Fruit fly (Drosophila melanogaster) whole organism, embryonic: ENCODE results near the gene arm.

Experiments
- Atf6 ChIP-seq: fragments of 200-800 bp; sonication (Bioruptor generic); IDR thresholded peaks from 2 replicates; pipeline ENCODE4 v1.3.6; 2022; ENCODE audit warnings: missing biosample characterization, missing genetic modification characterization
- CG11398 ChIP-seq: fragments of 200-800 bp; sonication (Bioruptor generic); optimal IDR thresholded peaks from 2 replicates; lab custom pipeline; 2016; ENCODE audit warnings: missing biosample characterization, missing genetic modification characterization
- CG11560 ChIP-seq: fragments of 200-800 bp; sonication (Bioruptor generic); IDR thresholded peaks from 3 replicates; pipeline ENCODE4 v1.3.6; 2022; ENCODE audit warnings: missing biosample characterization, missing genetic modification characterization
- CG12391 ChIP-seq: fragments of 200-800 bp; sonication (Bioruptor generic); optimal IDR thresholded peaks from 3 replicates; lab custom pipeline; 2018; ENCODE audit warnings: missing biosample characterization, mild to moderate bottlenecking, missing genetic modification characterization, moderate library complexity
- CG12769 ChIP-seq: fragments of 200-800 bp; sonication (Bioruptor generic); optimal IDR thresholded peaks from 2 replicates; lab custom pipeline; 2019; ENCODE audit warnings: missing biosample characterization, mild to moderate bottlenecking, missing genetic modification characterization, moderate library complexity
- CG12942 ChIP-seq: fragments of 200-800 bp; sonication (Bioruptor generic); optimal IDR thresholded peaks from 3 replicates; lab custom pipeline; 2016; ENCODE audit warnings: missing biosample characterization, missing genetic modification characterization
- CG14965 ChIP-seq: fragments of 200-800 bp; sonication (Bioruptor generic); optimal IDR thresholded peaks from 2 replicates; lab custom pipeline; 2016; ENCODE audit warnings: missing biosample characterization, missing genetic modification characterization, borderline replicate concordance
- CG15479 ChIP-seq: fragments of 200-800 bp; sonication (Bioruptor generic); optimal IDR thresholded peaks from 3 replicates; lab custom pipeline; 2019; ENCODE audit warnings: missing biosample characterization, mild to moderate bottlenecking, missing genetic modification characterization, moderate library complexity
- CG17829 ChIP-seq: fragments of 200-800 bp; optimal IDR thresholded peaks from 2 replicates; lab custom pipeline; 2019; ENCODE audit warnings: missing biosample characterization, mild to moderate bottlenecking, missing genetic modification characterization, moderate library complexity
- CG17912 ChIP-seq: fragments of 200-800 bp; sonication (Bioruptor generic); optimal IDR thresholded peaks from 2 replicates; lab custom pipeline; 2018; ENCODE audit warnings: missing biosample characterization, mild to moderate bottlenecking, missing genetic modification characterization
- CG31365 ChIP-seq: fragments of 200-800 bp; sonication (Bioruptor generic); optimal IDR thresholded peaks from 2 replicates; lab custom pipeline; 2018; ENCODE audit warnings: missing biosample characterization, mild to moderate bottlenecking, missing genetic modification characterization
- CG32767 ChIP-seq: fragments of 200-800 bp; sonication (Bioruptor generic); IDR thresholded peaks from 2 replicates; pipeline ENCODE4 v1.3.6; 2022; ENCODE audit warnings: missing biosample characterization, missing genetic modification characterization
- CG42726 ChIP-seq: fragments of 200-800 bp; sonication (Bioruptor generic); IDR thresholded peaks from 2 replicates; pipeline ENCODE4 v1.3.6; 2022; ENCODE audit warnings: missing biosample characterization, missing genetic modification characterization; ENCODE audit not compliant: partially characterized antibody
- CG4360 ChIP-seq: fragments of 200-800 bp; sonication (Bioruptor generic); IDR thresholded peaks from 2 replicates; pipeline ENCODE4 v1.3.6; 2022; ENCODE audit warnings: missing biosample characterization, missing genetic modification characterization
- CG4707 ChIP-seq: fragments of 200-800 bp; sonication (Bioruptor generic); optimal IDR thresholded peaks from 2 replicates; lab custom pipeline; 2018; ENCODE audit warnings: missing biosample characterization, mild to moderate bottlenecking, missing genetic modification characterization, moderate library complexity
- CG6175 ChIP-seq: fragments of 200-800 bp; sonication (Bioruptor generic); IDR thresholded peaks from 3 replicates; pipeline ENCODE4 v1.3.6; 2022; ENCODE audit warnings: missing biosample characterization, missing genetic modification characterization
- CG7745 ChIP-seq: fragments of 200-800 bp; sonication (Bioruptor generic); optimal IDR thresholded peaks from 2 replicates; lab custom pipeline; 2018; ENCODE audit warnings: missing biosample characterization, mild to moderate bottlenecking, missing genetic modification characterization, moderate library complexity
- CG8290 ChIP-seq, 3 experiments: fragments of 200-800 bp; sonication (Bioruptor generic); optimal IDR thresholded peaks; 2 replicates each; lab custom pipeline; 2016 to 2019; ENCODE audit warnings: missing biosample characterization in 3 of 3, missing genetic modification characterization in 3 of 3, mild to moderate bottlenecking in 2 of 3, moderate library complexity in 1 of 3
- CG8359 ChIP-seq: fragments of 200-800 bp; sonication (Bioruptor generic); optimal IDR thresholded peaks from 2 replicates; lab custom pipeline; 2017; ENCODE audit warnings: missing biosample characterization, mild to moderate bottlenecking, missing genetic modification characterization, borderline replicate concordance
- CG9215 ChIP-seq: fragments of 200-800 bp; sonication (Bioruptor generic); IDR thresholded peaks from 2 replicates; pipeline ENCODE4 v1.3.6; 2022; ENCODE audit warnings: missing biosample characterization, missing genetic modification characterization
- CHES-1-like ChIP-seq: fragments of 200-800 bp; sonication (Bioruptor generic); optimal IDR thresholded peaks from 2 replicates; lab custom pipeline; 2016; ENCODE audit warnings: missing biosample characterization, missing genetic modification characterization
- CoRest ChIP-seq: fragments of 200-800 bp; sonication (Bioruptor generic); optimal IDR thresholded peaks from 3 replicates; lab custom pipeline; 2018; ENCODE audit warnings: missing biosample characterization, mild to moderate bottlenecking, missing genetic modification characterization, moderate library complexity
- D ChIP-seq, 2 experiments: fragments of 200-800 bp in 1 of 2; fragments of >200 bp in 1 of 2; sonication (Bioruptor generic) in 1 of 2; optimal IDR thresholded peaks; 2 replicates in 1 of 2; 3 replicates in 1 of 2; lab custom pipeline; 2017; ENCODE audit warnings: mild to moderate bottlenecking in 1 of 2, missing biosample characterization in 1 of 2, missing genetic modification characterization in 1 of 2, missing genetic modification reagents in 1 of 2
- Dip3 ChIP-seq: fragments of 200-800 bp; sonication (Bioruptor generic); optimal IDR thresholded peaks from 3 replicates; lab custom pipeline; 2016; ENCODE audit warnings: missing biosample characterization, missing genetic modification characterization
- Dref ChIP-seq: fragments of 200-800 bp; sonication (Bioruptor generic); IDR thresholded peaks from 2 replicates; pipeline ENCODE4 v1.3.6; 2022; ENCODE audit warnings: missing biosample characterization, missing genetic modification characterization
- Ets97D ChIP-seq: fragments of 200-800 bp; sonication (Bioruptor generic); optimal IDR thresholded peaks from 3 replicates; lab custom pipeline; 2016; ENCODE audit warnings: missing biosample characterization, missing genetic modification characterization
- Hr39 ChIP-seq: fragments of >200 bp; optimal IDR thresholded peaks from 2 replicates; lab custom pipeline; 2017
- Mad ChIP-seq: fragments of 200-800 bp; sonication (Bioruptor generic); optimal IDR thresholded peaks from 2 replicates; lab custom pipeline; 2016; ENCODE audit warnings: missing biosample characterization, missing genetic modification characterization
- Nf-YA ChIP-seq: fragments of 200-800 bp; sonication (Bioruptor generic); IDR thresholded peaks from 2 replicates; pipeline ENCODE4 v1.3.6; 2022; ENCODE audit warnings: missing biosample characterization, missing genetic modification characterization
- Poxn ChIP-seq: fragments of 200-800 bp; sonication (Bioruptor generic); IDR thresholded peaks from 2 replicates; pipeline ENCODE4 v1.3.6; 2022; ENCODE audit warnings: missing biosample characterization, missing genetic modification characterization
- Ssrp ChIP-seq: fragments of 200-800 bp; sonication (Bioruptor generic); optimal IDR thresholded peaks from 2 replicates; lab custom pipeline; 2018; ENCODE audit warnings: missing biosample characterization, mild to moderate bottlenecking, missing genetic modification characterization, moderate library complexity
- ara ChIP-seq: fragments of 200-800 bp; sonication (Bioruptor generic); IDR thresholded peaks from 2 replicates; pipeline ENCODE4 v1.3.6; 2022; ENCODE audit warnings: missing biosample characterization, missing genetic modification characterization
- chn ChIP-seq: fragments of 200-800 bp; sonication (Bioruptor generic); optimal IDR thresholded peaks from 2 replicates; lab custom pipeline; 2016; ENCODE audit warnings: missing biosample characterization, missing genetic modification characterization
- crol ChIP-seq: fragments of 200-800 bp; sonication (Bioruptor generic); IDR thresholded peaks from 2 replicates; pipeline ENCODE4 v1.3.6; 2022; ENCODE audit warnings: missing biosample characterization, missing genetic modification characterization
- da ChIP-seq: fragments of 200-800 bp; sonication (Bioruptor generic); optimal IDR thresholded peaks from 2 replicates; lab custom pipeline; 2016; ENCODE audit warnings: missing biosample characterization, missing genetic modification characterization
- dm ChIP-seq: fragments of 200-800 bp; sonication (Bioruptor generic); optimal IDR thresholded peaks from 3 replicates; lab custom pipeline; 2016; ENCODE audit warnings: missing biosample characterization, missing genetic modification characterization
- dmrt99B ChIP-seq: fragments of 200-800 bp; sonication (Bioruptor generic); optimal IDR thresholded peaks from 2 replicates; lab custom pipeline; 2018; ENCODE audit warnings: missing biosample characterization, mild to moderate bottlenecking, missing genetic modification characterization, moderate library complexity
- dpn ChIP-seq, 2 experiments: fragments of 200-800 bp; sonication (Bioruptor generic); optimal IDR thresholded peaks; 3 replicates each; lab custom pipeline; 2016; ENCODE audit warnings: missing biosample characterization in 2 of 2, missing genetic modification characterization in 2 of 2
- grau ChIP-seq: fragments of 200-800 bp; optimal IDR thresholded peaks from 3 replicates; lab custom pipeline; 2019; ENCODE audit warnings: missing biosample characterization, mild to moderate bottlenecking, missing genetic modification characterization, moderate library complexity
- gro ChIP-seq: fragments of 200-800 bp; sonication (Bioruptor generic); optimal IDR thresholded peaks from 2 replicates; lab custom pipeline; 2016; ENCODE audit warnings: missing biosample characterization, missing genetic modification characterization
- jing ChIP-seq: fragments of 200-800 bp; sonication (Bioruptor generic); optimal IDR thresholded peaks from 2 replicates; lab custom pipeline; 2018; ENCODE audit warnings: missing biosample characterization, mild to moderate bottlenecking, missing genetic modification characterization
- kni ChIP-seq: fragments of 200-800 bp; sonication (Bioruptor generic); optimal IDR thresholded peaks from 3 replicates; lab custom pipeline; 2017; ENCODE audit warnings: mild to moderate bottlenecking, missing biosample characterization, missing genetic modification reagents, missing genetic modification characterization
- nerfin-2 ChIP-seq: fragments of 200-800 bp; sonication (Bioruptor generic); IDR thresholded peaks from 2 replicates; pipeline ENCODE4 v1.3.6; 2022; ENCODE audit warnings: missing biosample characterization, missing genetic modification characterization; ENCODE audit not compliant: partially characterized antibody
- ro ChIP-seq: fragments of 200-800 bp; sonication (Bioruptor generic); IDR thresholded peaks from 2 replicates; pipeline ENCODE4 v1.3.6; 2022; ENCODE audit warnings: missing biosample characterization, missing genetic modification characterization
- sisA ChIP-seq: fragments of 200-800 bp; sonication (Bioruptor generic); IDR thresholded peaks from 2 replicates; pipeline ENCODE4 v1.3.6; 2022; ENCODE audit warnings: missing biosample characterization, missing genetic modification characterization
- so ChIP-seq: fragments of 200-800 bp; sonication (Bioruptor generic); IDR thresholded peaks from 3 replicates; pipeline ENCODE4 v1.3.6; 2022; ENCODE audit warnings: missing biosample characterization, missing genetic modification characterization
- sr ChIP-seq: fragments of 200-800 bp; sonication (Bioruptor generic); IDR thresholded peaks from 3 replicates; pipeline ENCODE4 v1.3.6; 2022; ENCODE audit warnings: missing biosample characterization, missing genetic modification characterization
- sug ChIP-seq: fragments of 200-800 bp; optimal IDR thresholded peaks from 2 replicates; lab custom pipeline; 2019; ENCODE audit warnings: missing biosample characterization, mild to moderate bottlenecking, missing genetic modification characterization, moderate library complexity
- trem ChIP-seq: fragments of 200-800 bp; optimal IDR thresholded peaks from 3 replicates; lab custom pipeline; 2019; ENCODE audit warnings: missing biosample characterization, mild to moderate bottlenecking, missing genetic modification characterization, moderate library complexity
- z ChIP-seq: fragments of 200-800 bp; sonication (Bioruptor generic); IDR thresholded peaks from 3 replicates; pipeline ENCODE4 v1.3.6; 2022; ENCODE audit warnings: missing biosample characterization, missing genetic modification characterization

arm gene

dm6 chrX:1948508-1949065 is 48.1 kb upstream of the arm start (continued):
- TF ChIP-seq ara (GFP tag; lab: Robert Waterston, UW) (0 out of 2 replicates have a peak, but pooled peaks have one; percentile 26), CoRest (tag; lab: Kevin White, UChicago) (peak; percentile 45), CG15479 (GFP tag; lab: Kevin White, UChicago) (no peak), Nf-YA (no peak), CG12769 (tag; lab: Kevin White, UChicago) (peak; percentile 83), so (GFP tag; lab: Robert Waterston, UW) (no peak), Ssrp (tag; lab: Kevin White, UChicago) (peak; percentile 9), ro (GFP tag; lab: Robert Waterston, UW) (no peak), Ets97D (GFP tag; lab: Kevin White, UChicago) (no peak), CG17829 (tag; lab: Kevin White, UChicago) (no peak), CG6175 (GFP tag; lab: Robert Waterston, UW) (no peak), sug (no peak), CG12942 (GFP tag; lab: Kevin White, UChicago) (no peak), dpn (GFP tag; optimal IDR thresholded peaks at IDR 0.05; lab: Kevin White, UChicago) (peak; percentile 25 to 33), da (GFP tag; lab: Kevin White, UChicago) (no peak), nerfin-2 (no peak), Atf6 (GFP tag; lab: Robert Waterston, UW) (peak; percentile 71), CG9215 (GFP tag; lab: Robert Waterston, UW) (peak; percentile 31; the same call in 1 of the 2 replicates), CG17912 (GFP tag; lab: Kevin White, UChicago) (no peak), chn (GFP tag; lab: Kevin White, UChicago) (no peak), CG8290 (GFP tag; optimal IDR thresholded peaks at IDR 0.05; lab: Kevin White, UChicago) (no peak), CG8290 (tag; optimal IDR thresholded peaks at IDR 0.05; lab: Kevin White, UChicago) (peak in 1 of 2 experiments; percentile 78), CG12391 (peak; percentile 40), sr (GFP tag; lab: Robert Waterston, UW) (no peak), CG42726 (no peak), gro (GFP tag; lab: Kevin White, UChicago) (peak; percentile 70), jing (GFP tag; lab: Kevin White, UChicago) (no peak), CG32767 (GFP tag; lab: Robert Waterston, UW) (no peak), CG11398 (GFP tag; lab: Kevin White, UChicago) (no peak), CG8359 (GFP tag; lab: Kevin White, UChicago) (no peak), CG14965 (GFP tag; lab: Kevin White, UChicago) (no peak), CG11560 (tag; lab: Robert Waterston, UW) (0 out of 3 replicates have a peak, but pooled peaks have one; percentile 8), trem (tag; lab: Kevin White, UChicago) (no peak), kni (GFP tag; lab: Kevin White, UChicago) (no peak), crol (GFP tag; lab: Robert Waterston, UW) (0 out of 2 replicates have a peak, but pooled peaks have one; percentile 10), D (optimal IDR thresholded peaks at IDR 0.05; lab: Kevin White, UChicago) (no peak), D (GFP tag; optimal IDR thresholded peaks at IDR 0.05; lab: Kevin White, UChicago) (no peak), CG31365 (tag; lab: Kevin White, UChicago) (no peak), CG4707 (GFP tag; lab: Kevin White, UChicago) (no peak), grau (tag; lab: Kevin White, UChicago) (peak; percentile 62), CG4360 (GFP tag; lab: Robert Waterston, UW) (no peak), CG7745 (no peak), Hr39 (no peak), Poxn (GFP tag; lab: Robert Waterston, UW) (no peak), dm (GFP tag; lab: Kevin White, UChicago) (no peak), dmrt99B (peak; percentile 13), z (GFP tag; lab: Robert Waterston, UW) (no peak), Dref (GFP tag; lab: Robert Waterston, UW) (no peak), CHES-1-like (GFP tag; lab: Kevin White, UChicago) (no peak), Dip3 (GFP tag; lab: Kevin White, UChicago) (peak; percentile 80), sisA (no peak), Mad (GFP tag; lab: Kevin White, UChicago) (no peak)
